Worm (Caenorhabditis elegans): ENCODE measurements around the gene prmn-1.

The prmn-1 gene

DNA sequence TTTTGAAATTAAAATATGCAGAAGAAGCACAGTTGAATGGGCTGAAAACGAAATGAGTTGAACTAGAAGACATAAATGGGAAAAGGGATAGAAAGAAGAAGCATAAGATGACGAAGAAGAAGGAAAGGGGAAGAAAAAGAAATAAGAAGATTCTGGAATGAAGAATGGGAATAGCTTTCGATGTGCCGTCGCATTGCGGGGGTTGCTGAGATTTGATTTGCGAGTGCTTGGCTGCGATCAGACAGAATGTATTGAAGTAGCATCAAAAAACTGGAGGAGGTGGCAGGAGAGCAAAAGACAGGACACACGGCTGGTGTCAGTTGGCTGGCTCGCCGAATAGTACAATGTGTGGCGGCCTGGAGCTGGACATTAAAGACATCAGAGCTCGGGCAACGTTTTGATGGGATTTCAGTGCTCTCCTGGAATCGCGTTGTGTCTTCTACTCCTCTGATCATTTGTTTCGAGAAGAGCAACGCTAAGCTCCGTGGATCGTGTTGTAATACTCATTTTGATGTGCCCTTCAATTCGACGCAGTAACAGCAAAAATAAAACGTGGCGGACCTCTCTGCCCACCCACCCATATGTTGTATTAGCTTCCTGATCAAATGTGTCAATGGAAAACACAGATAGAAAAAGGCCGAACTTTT lies 5.6 kb upstream of the prmn-1 start:
- TF ChIP-seq fos-1 (tag; optimal IDR thresholded peaks at IDR 0.05), result no peak
- no peak for TF ChIP-seq nhr-12 (tag; optimal IDR thresholded peaks at IDR 0.05)
- TF ChIP-seq nhr-129 (tag; optimal IDR thresholded peaks at IDR 0.05), result peak; percentile 57
- TF ChIP-seq unc-62 (GFP tag; optimal IDR thresholded peaks at IDR 0.05), result no peak
- TF ChIP-seq gmeb-1 (tag; optimal IDR thresholded peaks at IDR 0.05), result no peak
- no peak for TF ChIP-seq nhr-6 (tag; optimal IDR thresholded peaks at IDR 0.05)
- no peak for TF ChIP-seq unc-39 (tag; optimal IDR thresholded peaks at IDR 0.05)
- TF ChIP-seq aly-2 (tag; optimal IDR thresholded peaks at IDR 0.05), result no peak
- no peak for TF ChIP-seq alr-1 (tag; optimal IDR thresholded peaks at IDR 0.05)
- TF ChIP-seq sma-3 (GFP tag; optimal IDR thresholded peaks at IDR 0.05), result no peak
- TF ChIP-seq elt-1 (tag; optimal IDR thresholded peaks at IDR 0.05), result no peak
- no peak for TF ChIP-seq crh-2 (tag; optimal IDR thresholded peaks at IDR 0.05)
- no peak for TF ChIP-seq blmp-1 (tag; optimal IDR thresholded peaks at IDR 0.05; ENCODE audit: insufficient read depth)
- TF ChIP-seq ama-1 (optimal IDR thresholded peaks at IDR 0.05), result no peak
- TF ChIP-seq F13H6.1 (tag; optimal IDR thresholded peaks at IDR 0.05), result peak; percentile 89
- no peak for TF ChIP-seq lin-39 (tag; optimal IDR thresholded peaks at IDR 0.05)
- no peak for TF ChIP-seq mab-5 (tag; optimal IDR thresholded peaks at IDR 0.05)
- no peak for TF ChIP-seq nhr-25 (tag; optimal IDR thresholded peaks at IDR 0.05)
- TF ChIP-seq sem-4 (tag; optimal IDR thresholded peaks at IDR 0.05), result peak; percentile 4
- TF ChIP-seq mdl-1 (tag; optimal IDR thresholded peaks at IDR 0.05), result no peak
- TF ChIP-seq peb-1 (tag; optimal IDR thresholded peaks at IDR 0.05), result no peak
- TF ChIP-seq nhr-11 (tag; optimal IDR thresholded peaks at IDR 0.05), result no peak
- no peak for TF ChIP-seq ztf-11 (tag; optimal IDR thresholded peaks at IDR 0.05)
- no peak for TF ChIP-seq ztf-1 (GFP tag; conservative IDR thresholded peaks at IDR 0.05)
- no peak for TF ChIP-seq ceh-16 (tag; optimal IDR thresholded peaks at IDR 0.05)
- no peak for TF ChIP-seq nhr-21 (tag; optimal IDR thresholded peaks at IDR 0.05)
- peak; percentile 60 for TF ChIP-seq sma-9 (GFP tag; optimal IDR thresholded peaks at IDR 0.05)
- no peak for TF ChIP-seq sma-9 (tag; optimal IDR thresholded peaks at IDR 0.05)
- peak in 1 of 2 experiments; percentile 3 for TF ChIP-seq lsy-2 (tag; optimal IDR thresholded peaks at IDR 0.05)
- TF ChIP-seq ztf-4 (tag; optimal IDR thresholded peaks at IDR 0.05), result no peak

DNA sequence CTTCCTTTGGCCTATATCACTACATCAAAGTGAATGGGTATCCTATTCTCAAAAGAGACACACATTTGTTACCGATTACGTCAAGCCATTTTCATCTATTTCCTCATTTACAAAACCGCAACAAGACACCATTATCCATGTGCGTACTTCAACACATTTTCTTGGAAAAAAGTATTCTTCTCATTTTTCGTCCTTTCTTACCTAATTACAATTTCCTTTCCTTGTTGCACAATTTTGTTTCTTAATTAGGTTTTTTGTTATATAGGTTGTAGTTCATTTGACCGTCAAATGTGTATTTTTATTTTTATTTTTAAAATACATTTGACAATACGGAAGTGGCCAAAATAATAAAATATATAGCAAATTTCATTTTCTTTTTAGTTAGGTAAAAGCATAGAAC lies 1.5 kb upstream of the prmn-1 start:
- TF ChIP-seq sma-3 (GFP tag; optimal IDR thresholded peaks at IDR 0.05), result no peak
- no peak for TF ChIP-seq gmeb-1 (tag; optimal IDR thresholded peaks at IDR 0.05)
- TF ChIP-seq nhr-6 (tag; optimal IDR thresholded peaks at IDR 0.05), result no peak
- no peak for TF ChIP-seq mab-5 (tag; optimal IDR thresholded peaks at IDR 0.05)
- no peak for TF ChIP-seq unc-55 (GFP tag; optimal IDR thresholded peaks at IDR 0.05)
- TF ChIP-seq fos-1 (tag; optimal IDR thresholded peaks at IDR 0.05), result no peak
- no peak for TF ChIP-seq sem-4 (tag; optimal IDR thresholded peaks at IDR 0.05)
- TF ChIP-seq nhr-25 (tag; optimal IDR thresholded peaks at IDR 0.05), result no peak
- peak; percentile 2 for TF ChIP-seq sma-9 (GFP tag; optimal IDR thresholded peaks at IDR 0.05)
- no peak for TF ChIP-seq sma-9 (tag; optimal IDR thresholded peaks at IDR 0.05)
- TF ChIP-seq C34F6.9 (tag; optimal IDR thresholded peaks at IDR 0.05), result peak; percentile 39

DNA sequence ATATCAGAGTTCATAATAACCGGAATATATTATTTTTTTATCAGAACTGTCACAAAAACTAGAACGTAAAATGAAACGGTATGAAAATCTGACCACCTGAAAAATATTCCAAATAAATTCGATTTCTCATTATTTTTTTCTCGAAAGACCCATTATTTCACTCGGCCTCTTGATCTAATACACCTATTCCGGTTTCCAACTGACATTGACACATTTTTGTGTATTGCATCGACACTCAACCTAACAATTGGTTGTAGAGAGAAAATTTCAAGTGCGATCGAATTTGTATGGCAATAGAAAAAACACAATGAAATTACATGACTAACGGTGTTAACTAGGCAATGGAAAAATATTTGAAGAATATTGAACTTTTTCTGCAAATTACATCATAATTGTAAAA lies 1.0 kb downstream of the prmn-1 start:
- no peak for TF ChIP-seq lin-11 (tag; optimal IDR thresholded peaks at IDR 0.05)
- TF ChIP-seq mbf-1 (tag; optimal IDR thresholded peaks at IDR 0.05), result no peak
- no peak for TF ChIP-seq zag-1 (tag; optimal IDR thresholded peaks at IDR 0.05)
- TF ChIP-seq nhr-25 (tag; optimal IDR thresholded peaks at IDR 0.05), result peak; percentile 39
- no peak for TF ChIP-seq unc-55 (GFP tag; optimal IDR thresholded peaks at IDR 0.05)

DNA sequence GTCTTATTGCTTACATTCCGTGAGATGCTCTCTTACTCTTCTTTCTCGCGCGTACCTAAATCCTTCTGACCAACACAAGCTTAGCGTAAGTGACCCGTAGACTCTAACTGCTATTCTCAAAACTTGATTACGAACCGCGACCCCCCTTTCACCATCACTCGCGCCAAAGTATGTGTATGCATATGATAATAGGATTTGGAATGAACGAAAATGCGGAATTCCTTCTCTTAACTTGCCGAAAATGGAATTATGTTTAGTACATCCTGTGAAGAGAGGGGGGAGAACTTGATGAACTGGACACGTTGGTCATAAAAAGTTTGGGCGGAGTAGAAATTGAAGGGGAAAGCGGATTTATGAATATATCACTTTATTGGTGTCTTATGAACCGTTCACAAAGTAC lies 2.0 kb downstream of the prmn-1 start:
- TF ChIP-seq unc-55 (GFP tag; optimal IDR thresholded peaks at IDR 0.05) (no peak), sma-9 (GFP tag; optimal IDR thresholded peaks at IDR 0.05) (peak; percentile 6), sma-9 (tag; optimal IDR thresholded peaks at IDR 0.05) (no peak)

DNA sequence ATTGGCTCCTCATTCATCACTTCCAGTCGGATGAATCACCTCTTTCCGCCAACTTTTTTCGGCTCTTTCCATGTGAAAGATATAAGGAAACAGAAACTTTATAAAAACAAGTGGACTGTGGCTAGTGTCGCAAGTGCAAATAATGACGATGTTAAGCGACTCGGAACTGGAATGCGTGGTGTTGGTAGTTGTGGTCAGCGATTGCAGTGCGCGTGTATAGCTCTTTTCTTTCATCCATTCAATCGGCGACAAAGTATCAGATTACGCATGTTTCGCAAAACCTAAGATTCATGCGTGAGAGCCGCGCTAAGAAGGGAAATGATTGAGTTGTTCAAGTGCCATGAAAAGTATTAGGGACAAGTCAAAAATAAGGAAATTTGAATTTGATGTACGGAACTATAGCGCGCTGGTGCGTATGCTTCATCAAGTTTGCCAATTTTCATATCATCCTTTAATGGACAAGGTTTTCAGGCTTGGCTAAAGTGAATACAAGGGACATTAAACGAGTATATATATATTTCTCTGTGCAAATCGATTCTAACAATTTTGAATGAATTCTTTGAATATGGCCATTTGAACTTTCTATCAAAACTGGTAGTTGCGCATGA lies 2.9 kb downstream of the prmn-1 start:
- no peak for TF ChIP-seq alr-1 (tag; optimal IDR thresholded peaks at IDR 0.05)
- TF ChIP-seq crh-2 (tag; optimal IDR thresholded peaks at IDR 0.05), result no peak
- TF ChIP-seq nhr-237 (tag; optimal IDR thresholded peaks at IDR 0.05), result no peak
